Fruit fly (Drosophila melanogaster): ENCODE results near the gene Fpgs2.

Gene Fpgs2

DNA sequence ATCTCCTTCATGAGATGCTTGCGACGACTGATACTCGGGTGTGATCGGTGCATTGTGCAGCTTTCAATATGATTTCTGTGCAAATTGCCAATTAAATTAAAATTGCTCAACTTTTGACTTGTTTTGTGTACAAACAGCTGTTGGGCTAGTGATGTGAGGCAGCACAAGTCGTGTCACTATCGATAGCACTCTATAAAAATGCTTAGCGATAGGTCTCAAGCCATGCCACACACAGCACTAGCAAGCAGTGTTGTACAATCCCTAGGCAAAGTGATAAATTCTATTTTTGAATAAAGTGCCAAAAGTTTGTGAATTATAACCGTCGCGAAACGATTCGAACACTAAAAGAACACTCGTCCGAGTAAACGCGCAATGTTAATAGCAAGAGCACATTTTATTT, 41.8 kb downstream of the Fpgs2 start, which contains the start of gene CG31957 (continued):
- TF ChIP-seq Tbp (GFP tag; optimal IDR thresholded peaks at IDR 0.05) (no peak), CG16815 (GFP tag; optimal IDR thresholded peaks at IDR 0.05) (no peak), Elba2 (GFP tag; optimal IDR thresholded peaks at IDR 0.05) (no peak), Lhr (GFP tag; optimal IDR thresholded peaks at IDR 0.05) (peak; percentile 67), CG4730 (GFP tag; IDR thresholded peaks at IDR 0.05) (no peak), CG3407 (GFP tag; optimal IDR thresholded peaks at IDR 0.05) (no peak), dmrt99B (tag; optimal IDR thresholded peaks at IDR 0.05) (no peak), Oli (tag; optimal IDR thresholded peaks at IDR 0.05) (no peak), caup (GFP tag; optimal IDR thresholded peaks at IDR 0.05; ENCODE audit: severe bottlenecking) (peak; percentile 3), scrt (GFP tag; optimal IDR thresholded peaks at IDR 0.05) (no peak), CG2712 (tag; optimal IDR thresholded peaks at IDR 0.05) (peak; percentile 27), Xbp1 (GFP tag; optimal IDR thresholded peaks at IDR 0.05) (peak; percentile 62), CG3726 (GFP tag; IDR thresholded peaks at IDR 0.05) (no peak), CG3995 (GFP tag; optimal IDR thresholded peaks at IDR 0.05) (peak; percentile 29), Antp (GFP tag; optimal IDR thresholded peaks at IDR 0.05) (peak; percentile 63), D (optimal IDR thresholded peaks at IDR 0.05) (no peak), D (GFP tag; optimal IDR thresholded peaks at IDR 0.05) (no peak), MESR4 (GFP tag; optimal IDR thresholded peaks at IDR 0.05) (peak; percentile 63), GATAe (GFP tag; conservative IDR thresholded peaks at IDR 0.05) (no peak), CG4424 (GFP tag; optimal IDR thresholded peaks at IDR 0.05) (peak; percentile 28), corto (GFP tag; optimal IDR thresholded peaks at IDR 0.05) (no peak), hkb (optimal IDR thresholded peaks at IDR 0.05) (peak; percentile 54), hkb (GFP tag; IDR thresholded peaks at IDR 0.05) (peak; percentile 31; the same call in 1 of the 2 replicates), repo (GFP tag; optimal IDR thresholded peaks at IDR 0.05) (peak; percentile 17), CG11093 (GFP tag; IDR thresholded peaks at IDR 0.05) (no peak), emc (GFP tag; optimal IDR thresholded peaks at IDR 0.05) (no peak), slp2 (GFP tag; optimal IDR thresholded peaks at IDR 0.05) (peak; percentile 1), D19A (tag; optimal IDR thresholded peaks at IDR 0.05) (no peak), Deaf1 (tag; optimal IDR thresholded peaks at IDR 0.05) (no peak), CG14667 (GFP tag; IDR thresholded peaks at IDR 0.05) (no peak), ash1 (GFP tag; optimal IDR thresholded peaks at IDR 0.05) (no peak), CG9817 (tag; optimal IDR thresholded peaks at IDR 0.05) (peak; percentile 36), CG9932 (GFP tag; IDR thresholded peaks at IDR 0.05) (peak; percentile 91), maf-S (GFP tag; optimal IDR thresholded peaks at IDR 0.05) (peak; percentile 71), otp (GFP tag; IDR thresholded peaks at IDR 0.05) (no peak), Ets65A (GFP tag) (peak; percentile 91), odd (GFP tag; optimal IDR thresholded peaks at IDR 0.05) (no peak), CG18476 (GFP tag; optimal IDR thresholded peaks at IDR 0.05) (no peak), CG8388 (GFP tag; optimal IDR thresholded peaks at IDR 0.05) (no peak), Rfx (GFP tag; IDR thresholded peaks at IDR 0.05) (peak; percentile 85), CG11085 (GFP tag; IDR thresholded peaks at IDR 0.05) (peak; percentile 49), CG17385 (GFP tag; optimal IDR thresholded peaks at IDR 0.05) (no peak), pan (optimal IDR thresholded peaks at IDR 0.05) (no peak), pan (GFP tag; optimal IDR thresholded peaks at IDR 0.05 in 1 of 2, IDR thresholded peaks at IDR 0.05 in 1 of 2) (peak in 1 of 2 experiments; percentile 53), CG10654 (GFP tag; optimal IDR thresholded peaks at IDR 0.05) (no peak), CG7556 (GFP tag; optimal IDR thresholded peaks at IDR 0.05) (no peak), rib (GFP tag; IDR thresholded peaks at IDR 0.05) (0 out of 2 replicates have a peak, but pooled peaks have one; percentile 38), TFAM (GFP tag; optimal IDR thresholded peaks at IDR 0.05) (no peak), br (optimal IDR thresholded peaks at IDR 0.05) (no peak), Ada2b (GFP tag; IDR thresholded peaks at IDR 0.05) (no peak), h (optimal IDR thresholded peaks at IDR 0.05) (no peak), B-H2 (GFP tag; optimal IDR thresholded peaks at IDR 0.05) (peak; percentile 23), Adf1 (GFP tag; IDR thresholded peaks at IDR 0.05) (no peak), hth (optimal IDR thresholded peaks at IDR 0.05) (no peak)

Measured in whole organism, embryonic.